Worm (Caenorhabditis elegans) whole organism, L1 larva: ENCODE data around the gene egrh-3.
A peak's percentile ranks its signal among the peaks of the same experiment; 100 is the strongest.

Experiments used
- Y116A8C.19 ChIP-seq: sonication (generic microtip); optimal IDR thresholded peaks from 2 replicates; lab custom pipeline; 2016; ENCODE audit warnings: missing compliant biosample characterization, missing genetic modification characterization, borderline replicate concordance
- aly-2 ChIP-seq: fragments of 150-350 bp; optimal IDR thresholded peaks from 2 replicates; lab custom pipeline; 2014; ENCODE audit warnings: missing biosample characterization, missing genetic modification characterization
- ama-1 ChIP-seq: fragments of 150-350 bp; optimal IDR thresholded peaks from 2 replicates; lab custom pipeline; 2014
- blmp-1 ChIP-seq: fragments of 150-350 bp; optimal IDR thresholded peaks from 2 replicates; lab custom pipeline; 2014; ENCODE audit warnings: missing biosample characterization, missing genetic modification characterization
- ceh-8 ChIP-seq: fragments of 200-800 bp; sonication (Bioruptor generic); optimal IDR thresholded peaks from 2 replicates; lab custom pipeline; 2018; ENCODE audit warnings: mild to moderate bottlenecking, missing genetic modification characterization, moderate library complexity, missing compliant biosample characterization
- ces-1 ChIP-seq: fragments of 150-350 bp; optimal IDR thresholded peaks from 2 replicates; lab custom pipeline; 2014; ENCODE audit warnings: missing biosample characterization, missing genetic modification reagents, missing genetic modification characterization
- dsc-1 ChIP-seq: sonication (generic microtip); optimal IDR thresholded peaks from 2 replicates; lab custom pipeline; 2016; ENCODE audit warnings: mild to moderate bottlenecking, missing genetic modification characterization, missing compliant biosample characterization
- efl-1 ChIP-seq, 4 experiments: fragments of 150-350 bp; optimal IDR thresholded peaks in 3 of 4; peaks in 1 of 4; 1 replicate in 1 of 4; 2 replicates in 3 of 4; lab custom pipeline; 2014; ENCODE audit warnings: missing biosample characterization in 2 of 4, missing genetic modification characterization in 2 of 4, missing genetic modification reagents in 2 of 4
- efl-3 ChIP-seq: fragments of 200-800 bp; sonication (Bioruptor generic); optimal IDR thresholded peaks from 2 replicates; lab custom pipeline; 2018; ENCODE audit warnings: mild to moderate bottlenecking, missing genetic modification characterization, missing compliant biosample characterization
- egl-13 ChIP-seq: sonication (generic microtip); optimal IDR thresholded peaks from 2 replicates; lab custom pipeline; 2016; ENCODE audit warnings: missing genotype, missing genetic modification reagents, missing genetic modification characterization, missing compliant biosample characterization
- egl-27 ChIP-seq, 2 experiments: fragments of 150-350 bp in 1 of 2; sonication (generic microtip); optimal IDR thresholded peaks; 3 replicates each; lab custom pipeline; 2017 to 2018; ENCODE audit warnings: missing biosample characterization in 2 of 2, missing genetic modification characterization in 2 of 2, missing genetic modification reagents in 2 of 2
- elt-3 ChIP-seq, 6 experiments: fragments of 150-350 bp in 1 of 6; sonication (generic microtip); optimal IDR thresholded peaks; 2 replicates each; lab custom pipeline; 2017 to 2018; ENCODE audit warnings: missing biosample characterization in 6 of 6, missing genetic modification characterization in 6 of 6, inconsistent platforms in 1 of 6
- fkh-4 ChIP-seq: sonication (generic microtip); optimal IDR thresholded peaks from 2 replicates; lab custom pipeline; 2016; ENCODE audit warnings: missing compliant biosample characterization, missing genetic modification characterization, borderline replicate concordance
- fkh-8 ChIP-seq: sonication (generic microtip); optimal IDR thresholded peaks from 2 replicates; lab custom pipeline; 2016; ENCODE audit warnings: mild to moderate bottlenecking, missing genetic modification characterization, missing compliant biosample characterization
- grh-1 ChIP-seq: fragments of 200-800 bp; sonication (Bioruptor generic); IDR thresholded peaks from 2 replicates; pipeline ENCODE4 v1.3.6; 2022; ENCODE audit warnings: missing genetic modification reagents, missing genetic modification characterization, missing compliant biosample characterization
- hlh-4 ChIP-seq: sonication (generic microtip); optimal IDR thresholded peaks from 2 replicates; lab custom pipeline; 2016; ENCODE audit warnings: mild to moderate bottlenecking, missing genetic modification characterization, missing compliant biosample characterization
- isw-1 ChIP-seq: fragments of 200-800 bp; sonication (Bioruptor generic); IDR thresholded peaks from 2 replicates; pipeline ENCODE4 v1.3.6; 2022; ENCODE audit warnings: missing genetic modification characterization, missing compliant biosample characterization
- jun-1 ChIP-seq: fragments of 150-350 bp; optimal IDR thresholded peaks from 2 replicates; lab custom pipeline; 2014; ENCODE audit warnings: missing biosample characterization, missing genetic modification reagents, missing genetic modification characterization
- lin-14 ChIP-seq: fragments of 200-800 bp; sonication (Bioruptor generic); optimal IDR thresholded peaks from 2 replicates; lab custom pipeline; 2018; ENCODE audit warnings: mild to moderate bottlenecking, missing genetic modification characterization, moderate library complexity, missing compliant biosample characterization
- lin-39 ChIP-seq: fragments of 150-350 bp; optimal IDR thresholded peaks from 2 replicates; lab custom pipeline; 2014; ENCODE audit warnings: missing biosample characterization, missing genetic modification reagents, missing genetic modification characterization
- lsy-2 ChIP-seq, 2 experiments: fragments of 150-350 bp; optimal IDR thresholded peaks; 2 replicates each; lab custom pipeline; 2014; ENCODE audit warnings: missing biosample characterization in 2 of 2, missing genetic modification characterization in 2 of 2
- mab-9 ChIP-seq: fragments of 200-800 bp; sonication (Bioruptor generic); IDR thresholded peaks from 2 replicates; pipeline ENCODE4 v1.3.6; 2022; ENCODE audit warnings: missing genetic modification reagents, missing genetic modification characterization, missing compliant biosample characterization
- mdl-1 ChIP-seq, 2 experiments: fragments of 150-350 bp; optimal IDR thresholded peaks; 2 replicates each; lab custom pipeline; 2014 to 2017; ENCODE audit warnings: missing biosample characterization in 2 of 2, missing genetic modification characterization in 2 of 2, inconsistent platforms in 1 of 2
- nhr-11 ChIP-seq: fragments of 150-350 bp; optimal IDR thresholded peaks from 2 replicates; lab custom pipeline; 2014; ENCODE audit warnings: missing biosample characterization, missing genetic modification characterization
- nhr-19 ChIP-seq: fragments of 200-800 bp; sonication (Bioruptor generic); conservative IDR thresholded peaks from 2 replicates; pipeline ENCODE4 v1.3.6; 2022; ENCODE audit warnings: missing genetic modification characterization, missing compliant biosample characterization
- nhr-20 ChIP-seq: sonication (generic microtip); optimal IDR thresholded peaks from 2 replicates; lab custom pipeline; 2016; ENCODE audit warnings: mild to moderate bottlenecking, missing genetic modification characterization, missing compliant biosample characterization
- nhr-237 ChIP-seq: fragments of 150-350 bp; optimal IDR thresholded peaks from 2 replicates; lab custom pipeline; 2014; ENCODE audit warnings: missing biosample characterization, missing genetic modification characterization
- nhr-28 ChIP-seq: fragments of 150-350 bp; optimal IDR thresholded peaks from 2 replicates; lab custom pipeline; 2014; ENCODE audit warnings: missing biosample characterization, missing genetic modification characterization
- nhr-47 ChIP-seq: sonication (generic microtip); optimal IDR thresholded peaks from 2 replicates; lab custom pipeline; 2016; ENCODE audit warnings: mild to moderate bottlenecking, missing genetic modification characterization, moderate library complexity, missing compliant biosample characterization
- nhr-71 ChIP-seq: sonication (generic microtip); optimal IDR thresholded peaks from 2 replicates; lab custom pipeline; 2016; ENCODE audit warnings: mild to moderate bottlenecking, missing genetic modification characterization, moderate library complexity, missing compliant biosample characterization
- nhr-77 ChIP-seq: fragments of 150-350 bp; optimal IDR thresholded peaks from 2 replicates; lab custom pipeline; 2014; ENCODE audit warnings: missing biosample characterization, missing genetic modification characterization
- nhr-84 ChIP-seq: sonication (generic microtip); optimal IDR thresholded peaks from 2 replicates; lab custom pipeline; 2017; ENCODE audit warnings: missing biosample characterization, missing genetic modification characterization
- nhr-90 ChIP-seq: sonication (generic microtip); optimal IDR thresholded peaks from 2 replicates; lab custom pipeline; 2016; ENCODE audit warnings: mild to moderate bottlenecking, missing genetic modification characterization, missing compliant biosample characterization; ENCODE audit not compliant: poor library complexity
- pag-3 ChIP-seq: sonication (generic microtip); optimal IDR thresholded peaks from 2 replicates; lab custom pipeline; 2017; ENCODE audit warnings: missing genetic modification characterization, mild to moderate bottlenecking, missing compliant biosample characterization, antibody characterized with exemption, borderline replicate concordance; ENCODE audit not compliant: insufficient read depth
- skn-1 ChIP-seq: fragments of 150-350 bp; optimal IDR thresholded peaks from 2 replicates; lab custom pipeline; 2014; ENCODE audit warnings: missing biosample characterization, missing genetic modification characterization
- snu-23 ChIP-seq: sonication (generic microtip); optimal IDR thresholded peaks from 2 replicates; lab custom pipeline; 2016; ENCODE audit warnings: missing genetic modification characterization, missing compliant biosample characterization
- sox-4 ChIP-seq: sonication (generic microtip); optimal IDR thresholded peaks from 2 replicates; lab custom pipeline; 2016; ENCODE audit warnings: missing genetic modification characterization, missing compliant biosample characterization
- sptf-1 ChIP-seq: fragments of 150-350 bp; optimal IDR thresholded peaks from 2 replicates; lab custom pipeline; 2014; ENCODE audit warnings: missing biosample characterization, missing genetic modification characterization
- swsn-7 ChIP-seq: sonication (generic microtip); optimal IDR thresholded peaks from 2 replicates; lab custom pipeline; 2016; ENCODE audit warnings: missing genetic modification characterization, missing compliant biosample characterization
- unc-30 ChIP-seq: sonication (generic microtip); optimal IDR thresholded peaks from 2 replicates; lab custom pipeline; 2017; ENCODE audit warnings: missing biosample characterization, missing genetic modification characterization
- unc-98 ChIP-seq: fragments of 200-800 bp; sonication (Bioruptor generic); IDR thresholded peaks from 2 replicates; pipeline ENCODE4 v1.3.6; 2022; ENCODE audit warnings: missing genetic modification characterization, missing compliant biosample characterization
- vab-15 ChIP-seq: sonication (generic microtip); optimal IDR thresholded peaks from 2 replicates; lab custom pipeline; 2017; ENCODE audit warnings: missing genotype, mild to moderate bottlenecking, missing genetic modification characterization, missing compliant biosample characterization
- zip-4 ChIP-seq: fragments of 200-800 bp; sonication (Bioruptor generic); optimal IDR thresholded peaks from 2 replicates; lab custom pipeline; 2018; ENCODE audit warnings: mild to moderate bottlenecking, missing genetic modification characterization, moderate library complexity, missing compliant biosample characterization

egrh-3 gene

DNA sequence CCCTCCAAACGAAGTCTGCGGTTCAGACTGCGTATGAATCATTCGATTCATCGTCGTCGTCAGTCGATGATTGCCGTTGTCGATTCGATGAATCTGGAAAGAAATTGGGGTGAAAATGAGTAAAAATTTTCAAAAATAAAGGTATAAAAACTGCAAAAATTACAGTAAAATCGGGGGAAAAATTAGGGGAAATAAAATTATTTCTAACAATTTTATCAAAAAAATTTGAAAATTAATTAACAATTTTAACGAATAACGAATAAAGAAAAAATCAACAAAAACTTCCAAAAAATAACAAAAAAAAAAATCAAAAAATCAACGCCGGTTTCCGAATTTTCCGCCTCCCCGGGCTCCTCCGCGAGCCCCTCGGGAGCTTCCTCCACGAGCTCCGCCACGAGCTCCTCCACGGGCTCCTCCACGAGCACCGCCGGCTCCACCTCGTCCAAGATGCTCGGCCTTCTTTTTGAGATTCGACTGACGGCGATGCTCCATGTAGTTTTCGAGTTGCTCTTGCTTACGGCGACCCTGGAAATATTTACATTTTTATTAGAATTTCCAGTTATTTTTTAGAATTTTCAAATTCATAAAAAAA is at the start of gene egrh-3:
TSS of gene egrh-3 (minus strand) at position 51 of the 592 bp plus-strand sequence.
- TF ChIP-seq lin-39 (tag; lab: Kevin White, UChicago) (no peak), ceh-8 (GFP tag; lab: Kevin White, UChicago) (peak; percentile 75)

DNA sequence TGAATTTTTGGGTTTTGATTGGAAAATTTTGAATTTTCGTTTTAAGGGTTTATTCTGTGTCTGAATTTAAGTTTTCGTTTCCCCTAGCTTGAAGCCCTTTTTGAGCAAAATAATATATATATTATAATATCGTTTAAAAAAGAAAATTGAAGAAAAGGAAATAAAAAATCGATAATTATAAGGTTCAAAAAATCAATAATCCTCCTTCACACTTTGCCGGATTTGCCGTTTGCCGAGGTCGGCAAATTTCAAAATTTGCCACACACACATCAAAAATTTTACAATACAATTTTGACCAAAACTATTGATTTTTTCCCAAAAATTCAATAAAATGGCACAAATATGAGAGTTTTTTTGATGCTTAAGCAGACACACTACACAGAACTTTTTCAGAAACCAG is 48.0 kb upstream of the egrh-3 start:
- TF ChIP-seq unc-98 (GFP tag; lab: Robert Waterston, UW) = no peak
- TF ChIP-seq elt-3 (tag; optimal IDR thresholded peaks at IDR 0.05; lab: Kevin White, UChicago) = no peak
- no peak for TF ChIP-seq mdl-1 (tag; optimal IDR thresholded peaks at IDR 0.05; lab: Kevin White, UChicago)
- TF ChIP-seq ces-1 = no peak
- no peak for TF ChIP-seq swsn-7 (tag; lab: Kevin White, UChicago)
- TF ChIP-seq grh-1 (GFP tag; lab: Robert Waterston, UW) = no peak
- TF ChIP-seq nhr-84 (tag; lab: Kevin White, UChicago) = no peak

DNA sequence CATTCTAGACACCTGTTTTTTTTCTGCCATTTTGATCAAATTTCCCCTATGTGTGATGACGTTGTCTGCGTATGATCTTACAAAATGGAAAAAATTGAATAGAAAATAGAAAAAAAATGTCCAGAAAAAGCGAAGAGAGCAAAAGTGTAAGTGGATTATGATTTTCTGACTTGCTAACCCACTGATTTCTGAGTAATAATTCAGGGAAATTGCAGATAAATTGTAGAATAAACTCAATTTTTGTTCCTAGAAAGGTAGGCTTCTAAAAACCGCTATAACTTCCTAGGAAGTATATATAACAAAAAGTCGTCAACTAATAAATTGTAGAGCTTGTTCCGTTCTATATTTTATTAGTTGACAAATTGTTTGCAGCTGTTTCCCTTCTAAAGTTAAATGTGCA is 46.1 kb upstream of the egrh-3 start:
- TF ChIP-seq nhr-77 (tag; lab: Kevin White, UChicago) = no peak
- TF ChIP-seq aly-2 (tag; lab: Kevin White, UChicago) = no peak
- no peak for TF ChIP-seq zip-4
- peak; percentile 93 for TF ChIP-seq fkh-8 (tag; lab: Kevin White, UChicago)
- TF ChIP-seq lin-14 (GFP tag; lab: Kevin White, UChicago) = peak; percentile 47
- TF ChIP-seq egl-27 (tag; optimal IDR thresholded peaks at IDR 0.05; lab: Kevin White, UChicago) = no peak
- no peak for TF ChIP-seq skn-1
- no peak for TF ChIP-seq mab-9
- TF ChIP-seq hlh-4 = peak; percentile 39
- no peak for TF ChIP-seq nhr-28 (tag; lab: Kevin White, UChicago)
- TF ChIP-seq sox-4 (tag; lab: Kevin White, UChicago) = no peak
- no peak for TF ChIP-seq blmp-1 (tag; lab: Kevin White, UChicago)
- TF ChIP-seq unc-98 (GFP tag; lab: Robert Waterston, UW) = no peak
- no peak for TF ChIP-seq efl-1 (optimal IDR thresholded peaks at IDR 0.05; lab: Kevin White, UChicago)
- no peak for TF ChIP-seq efl-1 (GFP tag; optimal IDR thresholded peaks at IDR 0.05 in 1 of 2; lab: Kevin White, UChicago)
- peak; percentile 37 for TF ChIP-seq nhr-20 (tag; lab: Kevin White, UChicago)
- no peak for TF ChIP-seq Y116A8C.19 (tag; lab: Kevin White, UChicago)
- TF ChIP-seq sptf-1 = no peak
- peak; percentile 79 for TF ChIP-seq nhr-71 (tag; lab: Kevin White, UChicago)
- TF ChIP-seq egl-13 = no peak
- TF ChIP-seq lsy-2 (tag; optimal IDR thresholded peaks at IDR 0.05; lab: Kevin White, UChicago) = peak in 1 of 2 experiments; percentile 23
- TF ChIP-seq efl-3 (GFP tag; lab: Kevin White, UChicago) = no peak
- no peak for TF ChIP-seq nhr-19 (GFP tag; lab: Robert Waterston, UW)
- no peak for TF ChIP-seq unc-30 (tag; lab: Kevin White, UChicago)
- no peak for TF ChIP-seq pag-3 (tag; lab: Kevin White, UChicago)
- no peak for TF ChIP-seq vab-15
- no peak for TF ChIP-seq nhr-90
- no peak for TF ChIP-seq ces-1
- no peak for TF ChIP-seq isw-1 (GFP tag; lab: Robert Waterston, UW)
- peak; percentile 3 for TF ChIP-seq nhr-11
- TF ChIP-seq ama-1 = no peak
- no peak for TF ChIP-seq nhr-237 (tag; lab: Kevin White, UChicago)
- peak; percentile 87 for TF ChIP-seq dsc-1 (tag; lab: Kevin White, UChicago)
- TF ChIP-seq jun-1 = no peak
- peak; percentile 75 for TF ChIP-seq nhr-47 (tag; lab: Kevin White, UChicago)
- no peak for TF ChIP-seq fkh-4 (tag; lab: Kevin White, UChicago)
- peak; percentile 44 for TF ChIP-seq swsn-7 (tag; lab: Kevin White, UChicago)
- TF ChIP-seq snu-23 (GFP tag; lab: Kevin White, UChicago) = no peak
- TF ChIP-seq nhr-84 (tag; lab: Kevin White, UChicago) = no peak
- TF ChIP-seq ceh-8 (GFP tag; lab: Kevin White, UChicago) = no peak
